Worm (Caenorhabditis elegans): ENCODE results near the gene mgrn-1.

ce11 chrX:14313627-14314026 is 2.1 kb upstream of the mgrn-1 start, which contains the start of gene prx-1:
- no peak for TF ChIP-seq athp-1 (tag; optimal IDR thresholded peaks at IDR 0.05)
- no peak for TF ChIP-seq lin-40 (tag; optimal IDR thresholded peaks at IDR 0.05)
- TF ChIP-seq snpc-4 (GFP tag; optimal IDR thresholded peaks at IDR 0.05) = no peak
- TF ChIP-seq snpc-4 (tag; optimal IDR thresholded peaks at IDR 0.05) = no peak
- TF ChIP-seq pbrm-1 (GFP tag; IDR thresholded peaks at IDR 0.05) = no peak
- TF ChIP-seq ama-1 (optimal IDR thresholded peaks at IDR 0.05) = no peak
- TF ChIP-seq ama-1 (GFP tag; optimal IDR thresholded peaks at IDR 0.05) = no peak
- TF ChIP-seq B0261.1 (tag; optimal IDR thresholded peaks at IDR 0.05) = no peak
- no peak for TF ChIP-seq egrh-3 (GFP tag; IDR thresholded peaks at IDR 0.05)
- TF ChIP-seq B0019.2 (GFP tag; conservative IDR thresholded peaks at IDR 0.05) = no peak
- no peak for TF ChIP-seq let-526 (GFP tag; IDR thresholded peaks at IDR 0.05)
- no peak for TF ChIP-seq unc-62 (GFP tag; optimal IDR thresholded peaks at IDR 0.05)
- TF ChIP-seq dpl-1 (GFP tag; optimal IDR thresholded peaks at IDR 0.05) = no peak
- TF ChIP-seq atf-7 (tag; optimal IDR thresholded peaks at IDR 0.05) = no peak

Measured in whole organism, young adult.